Fruit fly (Drosophila melanogaster) whole organism, embryonic: ENCODE data around the gene InR.
A peak's percentile ranks its signal among the peaks of the same experiment; 100 is the strongest.

Experiments
- Ada2b ChIP-seq: fragments of 200-800 bp; sonication (Bioruptor generic); IDR thresholded peaks from 2 replicates; pipeline ENCODE4 v1.3.6; 2022; ENCODE audit warnings: missing biosample characterization, missing genetic modification characterization
- Atf3 ChIP-seq: fragments of 200-800 bp; sonication (Bioruptor generic); optimal IDR thresholded peaks from 3 replicates; lab custom pipeline; 2016; ENCODE audit warnings: missing biosample characterization, missing genetic modification characterization
- CG10209 ChIP-seq: fragments of 200-800 bp; sonication (Bioruptor generic); optimal IDR thresholded peaks from 3 replicates; lab custom pipeline; 2017; ENCODE audit warnings: missing biosample characterization, mild to moderate bottlenecking, missing genetic modification characterization, missing genetic modification reagents
- CG10274 ChIP-seq: fragments of 200-800 bp; sonication (Bioruptor generic); optimal IDR thresholded peaks from 3 replicates; lab custom pipeline; 2017; ENCODE audit warnings: missing biosample characterization, mild to moderate bottlenecking, missing genetic modification characterization
- CG10431 ChIP-seq: fragments of 200-800 bp; sonication (Bioruptor generic); optimal IDR thresholded peaks from 3 replicates; lab custom pipeline; 2018; ENCODE audit warnings: missing biosample characterization, mild to moderate bottlenecking, missing genetic modification characterization
- CG12219 ChIP-seq: fragments of 200-800 bp; sonication (Bioruptor generic); optimal IDR thresholded peaks from 3 replicates; lab custom pipeline; 2018; ENCODE audit warnings: missing biosample characterization, mild to moderate bottlenecking, missing genetic modification characterization
- CG1529 ChIP-seq: fragments of 200-800 bp; sonication (Bioruptor generic); optimal IDR thresholded peaks from 3 replicates; lab custom pipeline; 2018; ENCODE audit warnings: missing biosample characterization, missing genetic modification characterization
- CG15514 ChIP-seq: fragments of 200-800 bp; sonication (Bioruptor generic); optimal IDR thresholded peaks from 3 replicates; lab custom pipeline; 2017; ENCODE audit warnings: missing biosample characterization, missing genetic modification characterization, mild to moderate bottlenecking, moderate library complexity, missing genetic modification reagents
- CG17612 ChIP-seq: fragments of 200-800 bp; sonication (Bioruptor generic); IDR thresholded peaks from 2 replicates; pipeline ENCODE4 v1.3.6; 2022; ENCODE audit warnings: missing biosample characterization, missing genetic modification characterization
- CG32532 ChIP-seq: fragments of 200-800 bp; sonication (Bioruptor generic); IDR thresholded peaks from 2 replicates; pipeline ENCODE4 v1.3.6; 2022; ENCODE audit warnings: missing biosample characterization, missing genetic modification characterization
- CG33557 ChIP-seq: fragments of 200-800 bp; sonication (Bioruptor generic); optimal IDR thresholded peaks from 2 replicates; lab custom pipeline; 2019; ENCODE audit warnings: missing biosample characterization, mild to moderate bottlenecking, missing genetic modification characterization, moderate library complexity
- CG34422 ChIP-seq: fragments of 200-800 bp; sonication (Bioruptor generic); IDR thresholded peaks from 3 replicates; pipeline ENCODE4 v1.3.6; 2022; ENCODE audit warnings: missing biosample characterization, missing genetic modification characterization
- CG3847 ChIP-seq: fragments of 200-800 bp; sonication (Bioruptor generic); IDR thresholded peaks from 2 replicates; pipeline ENCODE4 v1.3.6; 2022; ENCODE audit warnings: missing biosample characterization, missing genetic modification characterization
- CG4854 ChIP-seq: fragments of 200-800 bp; sonication (Bioruptor generic); optimal IDR thresholded peaks from 2 replicates; lab custom pipeline; 2016; ENCODE audit warnings: missing biosample characterization, missing genetic modification characterization, inconsistent platforms
- CG9932 ChIP-seq: fragments of 200-800 bp; sonication (Bioruptor generic); IDR thresholded peaks from 2 replicates; pipeline ENCODE4 v1.3.6; 2022; ENCODE audit warnings: missing biosample characterization, missing genetic modification characterization
- Camta ChIP-seq: fragments of 200-800 bp; sonication (Bioruptor generic); optimal IDR thresholded peaks from 2 replicates; lab custom pipeline; 2016; ENCODE audit warnings: missing biosample characterization, missing genetic modification characterization
- D19A ChIP-seq: fragments of 200-800 bp; optimal IDR thresholded peaks from 3 replicates; lab custom pipeline; 2019; ENCODE audit warnings: missing biosample characterization, mild to moderate bottlenecking, missing genetic modification characterization, moderate library complexity
- Dip3 ChIP-seq: fragments of 200-800 bp; sonication (Bioruptor generic); optimal IDR thresholded peaks from 3 replicates; lab custom pipeline; 2016; ENCODE audit warnings: missing biosample characterization, missing genetic modification characterization
- Drgx ChIP-seq: fragments of 200-800 bp; sonication (Bioruptor generic); IDR thresholded peaks from 2 replicates; pipeline ENCODE4 v1.3.6; 2022; ENCODE audit warnings: missing biosample characterization, missing genetic modification characterization
- Fer3 ChIP-seq: fragments of 200-800 bp; sonication (Bioruptor generic); optimal IDR thresholded peaks from 2 replicates; lab custom pipeline; 2018; ENCODE audit warnings: missing biosample characterization, mild to moderate bottlenecking, missing genetic modification characterization, moderate library complexity
- H15 ChIP-seq: fragments of 200-800 bp; sonication (Bioruptor generic); IDR thresholded peaks from 3 replicates; pipeline ENCODE4 v1.3.6; 2022; ENCODE audit warnings: missing biosample characterization, missing genetic modification characterization
- HHEX ChIP-seq: fragments of 200-800 bp; sonication (Bioruptor generic); optimal IDR thresholded peaks from 3 replicates; lab custom pipeline; 2017; ENCODE audit warnings: missing biosample characterization, mild to moderate bottlenecking, missing genetic modification characterization, missing genetic modification reagents
- HLH54F ChIP-seq: fragments of 200-800 bp; sonication (Bioruptor generic); optimal IDR thresholded peaks from 3 replicates; lab custom pipeline; 2016; ENCODE audit warnings: missing biosample characterization, missing genetic modification characterization
- Meics ChIP-seq: fragments of 200-800 bp; sonication (Bioruptor generic); optimal IDR thresholded peaks from 2 replicates; lab custom pipeline; 2017; ENCODE audit warnings: missing biosample characterization, mild to moderate bottlenecking, missing genetic modification characterization
- Neu2 ChIP-seq: fragments of 200-800 bp; sonication (Bioruptor generic); optimal IDR thresholded peaks from 3 replicates; lab custom pipeline; 2016; ENCODE audit warnings: missing biosample characterization, missing genetic modification characterization, borderline replicate concordance
- Nf-YB ChIP-seq: fragments of 200-800 bp; sonication (Bioruptor generic); optimal IDR thresholded peaks from 3 replicates; lab custom pipeline; 2019; ENCODE audit warnings: missing biosample characterization, mild to moderate bottlenecking, missing genetic modification characterization, moderate library complexity
- Oaz ChIP-seq: fragments of 200-800 bp; sonication (Bioruptor generic); IDR thresholded peaks from 2 replicates; pipeline ENCODE4 v1.3.6; 2022; ENCODE audit warnings: missing biosample characterization, missing genetic modification characterization
- Ravus ChIP-seq: fragments of 200-800 bp; sonication (Bioruptor generic); IDR thresholded peaks from 2 replicates; pipeline ENCODE4 v1.3.6; 2022; ENCODE audit warnings: missing biosample characterization, missing genetic modification characterization
- Rfx ChIP-seq: fragments of 200-800 bp; sonication (Bioruptor generic); IDR thresholded peaks from 2 replicates; pipeline ENCODE4 v1.3.6; 2022; ENCODE audit warnings: missing biosample characterization, missing genetic modification characterization
- Usf ChIP-seq: fragments of 200-800 bp; sonication (Bioruptor generic); optimal IDR thresholded peaks from 2 replicates; lab custom pipeline; 2017; ENCODE audit warnings: missing genotype, missing biosample characterization, missing genetic modification characterization
- Vsx1 ChIP-seq: fragments of 200-800 bp; sonication (Bioruptor generic); optimal IDR thresholded peaks from 2 replicates; lab custom pipeline; 2017; ENCODE audit warnings: missing biosample characterization, mild to moderate bottlenecking, missing genetic modification characterization, missing genetic modification reagents
- YL-1 ChIP-seq: fragments of 200-800 bp; sonication (Bioruptor generic); optimal IDR thresholded peaks from 3 replicates; lab custom pipeline; 2017; ENCODE audit warnings: missing biosample characterization, mild to moderate bottlenecking, missing genetic modification characterization
- ap ChIP-seq: fragments of 200-800 bp; sonication (Bioruptor generic); IDR thresholded peaks from 2 replicates; pipeline ENCODE4 v1.3.6; 2022; ENCODE audit warnings: missing biosample characterization, missing genetic modification characterization
- ase ChIP-seq: fragments of 200-800 bp; sonication (Bioruptor generic); IDR thresholded peaks from 3 replicates; pipeline ENCODE4 v1.3.6; 2022; ENCODE audit warnings: missing biosample characterization, missing genetic modification characterization
- cato ChIP-seq: fragments of 200-800 bp; sonication (Bioruptor generic); optimal IDR thresholded peaks from 2 replicates; lab custom pipeline; 2016; ENCODE audit warnings: missing biosample characterization, missing genetic modification characterization, borderline replicate concordance
- da ChIP-seq: fragments of 200-800 bp; sonication (Bioruptor generic); optimal IDR thresholded peaks from 2 replicates; lab custom pipeline; 2016; ENCODE audit warnings: missing biosample characterization, missing genetic modification characterization
- dati ChIP-seq: fragments of 200-800 bp; sonication (Bioruptor generic); IDR thresholded peaks from 2 replicates; pipeline ENCODE4 v1.3.6; 2022; ENCODE audit warnings: missing biosample characterization, missing genetic modification characterization
- dm ChIP-seq: fragments of 200-800 bp; sonication (Bioruptor generic); optimal IDR thresholded peaks from 3 replicates; lab custom pipeline; 2016; ENCODE audit warnings: missing biosample characterization, missing genetic modification characterization
- emc ChIP-seq: fragments of 200-800 bp; sonication (Bioruptor generic); optimal IDR thresholded peaks from 2 replicates; lab custom pipeline; 2016; ENCODE audit warnings: missing biosample characterization, missing genetic modification characterization
- eyg ChIP-seq: fragments of 200-800 bp; sonication (Bioruptor generic); optimal IDR thresholded peaks from 3 replicates; lab custom pipeline; 2016; ENCODE audit warnings: missing biosample characterization, missing genetic modification characterization
- fd96Cb ChIP-seq: fragments of 200-800 bp; sonication (Bioruptor generic); optimal IDR thresholded peaks from 2 replicates; lab custom pipeline; 2018; ENCODE audit warnings: missing biosample characterization, mild to moderate bottlenecking, missing genetic modification characterization, moderate library complexity
- grau ChIP-seq: fragments of 200-800 bp; optimal IDR thresholded peaks from 3 replicates; lab custom pipeline; 2019; ENCODE audit warnings: missing biosample characterization, mild to moderate bottlenecking, missing genetic modification characterization, moderate library complexity
- hbn ChIP-seq: fragments of 200-800 bp; sonication (Bioruptor generic); IDR thresholded peaks from 2 replicates; pipeline ENCODE4 v1.3.6; 2022; ENCODE audit warnings: missing biosample characterization, missing genetic modification characterization; ENCODE audit not compliant: partially characterized antibody
- luna ChIP-seq: fragments of 200-800 bp; sonication (Bioruptor generic); optimal IDR thresholded peaks from 2 replicates; lab custom pipeline; 2016; ENCODE audit warnings: missing biosample characterization, missing genetic modification characterization
- mirr ChIP-seq: fragments of 200-800 bp; sonication (Bioruptor generic); optimal IDR thresholded peaks from 3 replicates; lab custom pipeline; 2018; ENCODE audit warnings: missing biosample characterization, mild to moderate bottlenecking, missing genetic modification characterization
- nerfin-1 ChIP-seq: fragments of 200-800 bp; sonication (Bioruptor generic); optimal IDR thresholded peaks from 3 replicates; lab custom pipeline; 2019; ENCODE audit warnings: missing biosample characterization, mild to moderate bottlenecking, missing genetic modification characterization, moderate library complexity
- pho ChIP-seq: fragments of 200-800 bp; sonication (Bioruptor generic); optimal IDR thresholded peaks from 2 replicates; lab custom pipeline; 2016; ENCODE audit warnings: missing biosample characterization, missing genetic modification characterization
- row ChIP-seq: fragments of 200-800 bp; sonication (Bioruptor generic); IDR thresholded peaks from 3 replicates; pipeline ENCODE4 v1.3.6; 2022; ENCODE audit warnings: missing biosample characterization, missing genetic modification characterization
- trem ChIP-seq: fragments of 200-800 bp; optimal IDR thresholded peaks from 3 replicates; lab custom pipeline; 2019; ENCODE audit warnings: missing biosample characterization, mild to moderate bottlenecking, missing genetic modification characterization, moderate library complexity
- vvl ChIP-seq: fragments of 200-800 bp; sonication (Bioruptor generic); IDR thresholded peaks from 2 replicates; pipeline ENCODE4 v1.3.6; 2022; ENCODE audit warnings: missing biosample characterization, missing genetic modification characterization
- zfh1 ChIP-seq: fragments of 200-800 bp; sonication (Bioruptor generic); IDR thresholded peaks from 3 replicates; pipeline ENCODE4 v1.3.6; 2022; ENCODE audit warnings: missing biosample characterization, missing genetic modification characterization

InR gene

DNA sequence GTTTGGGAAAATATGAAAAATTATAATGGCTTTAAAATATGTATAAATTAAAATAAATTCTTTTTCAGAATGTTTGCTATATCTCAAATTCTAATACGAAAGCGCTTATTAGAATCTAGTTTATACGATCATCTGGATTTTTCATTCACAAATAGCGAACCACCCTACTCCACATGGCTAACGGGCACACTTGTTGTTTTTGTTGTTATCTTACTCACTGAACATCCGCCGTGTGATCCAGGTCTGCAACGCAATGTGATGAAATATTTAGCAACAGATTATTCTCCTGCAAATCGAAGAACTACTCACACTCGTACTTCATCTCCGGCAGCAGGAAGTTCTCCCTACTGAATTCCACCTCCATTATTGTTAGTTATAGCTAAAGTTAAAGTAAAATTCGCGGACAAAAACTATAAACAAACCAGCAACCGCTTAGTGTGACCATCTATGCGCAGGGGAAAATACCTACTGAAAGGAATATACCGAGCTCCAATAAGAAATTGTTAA lies 43.4 kb upstream of the InR start, which contains the start of gene Archease (continued):
- TF ChIP-seq CG15514 = peak; percentile 33
- peak; percentile 51 for TF ChIP-seq CG12219 (GFP tag; lab: Kevin White, UChicago)
- TF ChIP-seq dati (GFP tag; lab: Robert Waterston, UW) = no peak
- no peak for TF ChIP-seq eyg
- TF ChIP-seq ase = no peak
- TF ChIP-seq Atf3 (GFP tag; lab: Kevin White, UChicago) = no peak
- TF ChIP-seq ap (GFP tag; lab: Robert Waterston, UW) = no peak
- TF ChIP-seq Nf-YB = peak; percentile 34
- peak; percentile 65 for TF ChIP-seq row
- peak; percentile 39 for TF ChIP-seq D19A
- peak; percentile 47 for TF ChIP-seq dm (GFP tag; lab: Kevin White, UChicago)
- TF ChIP-seq Rfx (GFP tag; lab: Robert Waterston, UW) = peak; percentile 73
- peak; percentile 34 for TF ChIP-seq fd96Cb (tag; lab: Kevin White, UChicago)
- no peak for TF ChIP-seq Camta (GFP tag; lab: Kevin White, UChicago)
- TF ChIP-seq Neu2 (GFP tag; lab: Kevin White, UChicago) = no peak
- peak; percentile 30 for TF ChIP-seq trem (tag; lab: Kevin White, UChicago)
- peak; percentile 51 for TF ChIP-seq Fer3 (tag; lab: Kevin White, UChicago)
- no peak for TF ChIP-seq Oaz (GFP tag; lab: Robert Waterston, UW)
- TF ChIP-seq Drgx (GFP tag; lab: Robert Waterston, UW) = peak; percentile 50
- TF ChIP-seq CG10431 (GFP tag; lab: Kevin White, UChicago) = no peak
- no peak for TF ChIP-seq cato
- peak; percentile 67; the same call in 1 of the 2 replicates for TF ChIP-seq vvl (GFP tag; lab: Robert Waterston, UW)
- no peak for TF ChIP-seq emc
- 0 out of 2 replicates have a peak, but pooled peaks have one; percentile 25 for TF ChIP-seq Ada2b (GFP tag; lab: Robert Waterston, UW)
- peak; percentile 28 for TF ChIP-seq CG33557
- TF ChIP-seq CG10274 = no peak
- no peak for TF ChIP-seq Usf (GFP tag; lab: Kevin White, UChicago)
- peak; percentile 40 for TF ChIP-seq mirr (GFP tag; lab: Kevin White, UChicago)
- TF ChIP-seq Meics (GFP tag; lab: Kevin White, UChicago) = peak; percentile 70
- no peak for TF ChIP-seq Ravus (GFP tag; lab: Robert Waterston, UW)
- TF ChIP-seq Dip3 (GFP tag; lab: Kevin White, UChicago) = no peak
- TF ChIP-seq CG34422 (GFP tag; lab: Robert Waterston, UW) = peak; percentile 79; the same call in 1 of the 3 replicates
- TF ChIP-seq CG17612 (GFP tag; lab: Robert Waterston, UW) = no peak
- peak; percentile 82 for TF ChIP-seq nerfin-1 (tag; lab: Kevin White, UChicago)
- no peak for TF ChIP-seq Vsx1 (GFP tag; lab: Kevin White, UChicago)
- 0 out of 3 replicates have a peak, but pooled peaks have one; percentile 44 for TF ChIP-seq zfh1 (GFP tag; lab: Robert Waterston, UW)
- peak; percentile 58 for TF ChIP-seq YL-1 (GFP tag; lab: Kevin White, UChicago)
- TF ChIP-seq CG3847 (GFP tag; lab: Robert Waterston, UW) = no peak
- TF ChIP-seq luna = no peak
- no peak for TF ChIP-seq pho (GFP tag; lab: Kevin White, UChicago)
- peak; percentile 22 for TF ChIP-seq CG1529 (GFP tag; lab: Kevin White, UChicago)
- peak; percentile 12 for TF ChIP-seq CG4854 (GFP tag; lab: Kevin White, UChicago)
- TF ChIP-seq CG10209 (GFP tag; lab: Kevin White, UChicago) = peak; percentile 2
- no peak for TF ChIP-seq da (GFP tag; lab: Kevin White, UChicago)
- peak; percentile 58 for TF ChIP-seq CG9932 (GFP tag; lab: Robert Waterston, UW)
- no peak for TF ChIP-seq hbn (GFP tag; lab: Robert Waterston, UW)
- peak; percentile 38 for TF ChIP-seq HHEX
- TF ChIP-seq H15 = 0 out of 3 replicates have a peak, but pooled peaks have one; percentile 40
- peak; percentile 80 for TF ChIP-seq CG32532
- peak; percentile 70 for TF ChIP-seq grau (tag; lab: Kevin White, UChicago)
- TF ChIP-seq HLH54F = no peak
